Fruit fly (Drosophila melanogaster) whole organism, embryonic: ENCODE measurements around the gene Spc105R.

ENCODE experiments used
- Bdp1 ChIP-seq: fragments of 200-800 bp; sonication (Bioruptor generic); optimal IDR thresholded peaks from 3 replicates; lab custom pipeline; 2016; ENCODE audit warnings: missing biosample characterization, missing genetic modification characterization
- CG11398 ChIP-seq: fragments of 200-800 bp; sonication (Bioruptor generic); optimal IDR thresholded peaks from 2 replicates; lab custom pipeline; 2016; ENCODE audit warnings: missing biosample characterization, missing genetic modification characterization
- CG12219 ChIP-seq: fragments of 200-800 bp; sonication (Bioruptor generic); optimal IDR thresholded peaks from 3 replicates; lab custom pipeline; 2018; ENCODE audit warnings: missing biosample characterization, mild to moderate bottlenecking, missing genetic modification characterization
- CG13894 ChIP-seq: fragments of 200-800 bp; sonication (Bioruptor generic); optimal IDR thresholded peaks from 3 replicates; lab custom pipeline; 2018; ENCODE audit warnings: missing biosample characterization, mild to moderate bottlenecking, missing genetic modification characterization, moderate library complexity
- CG15073 ChIP-seq: fragments of 200-800 bp; sonication (Bioruptor generic); optimal IDR thresholded peaks from 2 replicates; lab custom pipeline; 2016; ENCODE audit warnings: missing biosample characterization, missing genetic modification characterization
- CG16815 ChIP-seq: fragments of 200-800 bp; sonication (Bioruptor generic); optimal IDR thresholded peaks from 3 replicates; lab custom pipeline; 2017; ENCODE audit warnings: missing biosample characterization, mild to moderate bottlenecking, missing genetic modification characterization
- CG18619 ChIP-seq: fragments of 200-800 bp; sonication (Bioruptor generic); optimal IDR thresholded peaks from 3 replicates; lab custom pipeline; 2017; ENCODE audit warnings: missing biosample characterization, mild to moderate bottlenecking, missing genetic modification characterization
- CG2120 ChIP-seq: fragments of 200-800 bp; sonication (Bioruptor generic); optimal IDR thresholded peaks from 3 replicates; lab custom pipeline; 2016; ENCODE audit warnings: missing biosample characterization, missing genetic modification characterization
- CG2712 ChIP-seq: fragments of 200-800 bp; optimal IDR thresholded peaks from 3 replicates; lab custom pipeline; 2019; ENCODE audit warnings: missing biosample characterization, mild to moderate bottlenecking, missing genetic modification characterization, moderate library complexity
- CG33557 ChIP-seq: fragments of 200-800 bp; sonication (Bioruptor generic); optimal IDR thresholded peaks from 2 replicates; lab custom pipeline; 2019; ENCODE audit warnings: missing biosample characterization, mild to moderate bottlenecking, missing genetic modification characterization, moderate library complexity
- CG42726 ChIP-seq: fragments of 200-800 bp; sonication (Bioruptor generic); IDR thresholded peaks from 2 replicates; pipeline ENCODE4 v1.3.6; 2022; ENCODE audit warnings: missing biosample characterization, missing genetic modification characterization; ENCODE audit not compliant: partially characterized antibody
- CG5180 ChIP-seq: fragments of 200-800 bp; sonication (Bioruptor generic); optimal IDR thresholded peaks from 3 replicates; lab custom pipeline; 2017; ENCODE audit warnings: missing biosample characterization, missing genetic modification characterization, mild to moderate bottlenecking, moderate library complexity, missing genetic modification reagents
- CG6765 ChIP-seq: fragments of 200-800 bp; sonication (Bioruptor generic); optimal IDR thresholded peaks from 3 replicates; lab custom pipeline; 2017; ENCODE audit warnings: missing biosample characterization, mild to moderate bottlenecking, missing genetic modification characterization
- CG6854 ChIP-seq: fragments of 200-800 bp; sonication (Bioruptor generic); optimal IDR thresholded peaks from 3 replicates; lab custom pipeline; 2017; ENCODE audit warnings: missing biosample characterization, mild to moderate bottlenecking, missing genetic modification characterization
- CG7786 ChIP-seq: fragments of 200-800 bp; sonication (Bioruptor generic); optimal IDR thresholded peaks from 2 replicates; lab custom pipeline; 2016; ENCODE audit warnings: missing biosample characterization, missing genetic modification characterization
- CG8359 ChIP-seq: fragments of 200-800 bp; sonication (Bioruptor generic); optimal IDR thresholded peaks from 2 replicates; lab custom pipeline; 2017; ENCODE audit warnings: missing biosample characterization, mild to moderate bottlenecking, missing genetic modification characterization, borderline replicate concordance
- CG8924 ChIP-seq: fragments of 200-800 bp; optimal IDR thresholded peaks from 3 replicates; lab custom pipeline; 2019; ENCODE audit warnings: missing biosample characterization, mild to moderate bottlenecking, missing genetic modification characterization, moderate library complexity
- CG9797 ChIP-seq: fragments of 200-800 bp; sonication (Bioruptor generic); optimal IDR thresholded peaks from 3 replicates; lab custom pipeline; 2018; ENCODE audit warnings: missing biosample characterization, mild to moderate bottlenecking, missing genetic modification characterization
- Dfd ChIP-seq, 2 experiments: fragments of >200 bp; optimal IDR thresholded peaks; 2 replicates each; lab custom pipeline; 2017; ENCODE audit warnings: missing biosample characterization in 2 of 2, missing genetic modification characterization in 2 of 2
- Dll ChIP-seq: fragments of 200-800 bp; sonication (Bioruptor generic); IDR thresholded peaks from 4 replicates; pipeline ENCODE4 v1.3.6; 2022; ENCODE audit warnings: missing biosample characterization, missing genetic modification characterization; ENCODE audit not compliant: partially characterized antibody
- Hey ChIP-seq: fragments of 200-800 bp; sonication (Bioruptor generic); optimal IDR thresholded peaks from 3 replicates; lab custom pipeline; 2018; ENCODE audit warnings: missing biosample characterization, mild to moderate bottlenecking, missing genetic modification characterization
- Hr39 ChIP-seq: fragments of >200 bp; optimal IDR thresholded peaks from 2 replicates; lab custom pipeline; 2017
- Mad ChIP-seq: fragments of 200-800 bp; sonication (Bioruptor generic); optimal IDR thresholded peaks from 2 replicates; lab custom pipeline; 2016; ENCODE audit warnings: missing biosample characterization, missing genetic modification characterization
- Nf-YA ChIP-seq: fragments of 200-800 bp; sonication (Bioruptor generic); IDR thresholded peaks from 2 replicates; pipeline ENCODE4 v1.3.6; 2022; ENCODE audit warnings: missing biosample characterization, missing genetic modification characterization
- PHDP ChIP-seq: fragments of 200-800 bp; sonication (Bioruptor generic); optimal IDR thresholded peaks from 3 replicates; lab custom pipeline; 2018; ENCODE audit warnings: missing biosample characterization, mild to moderate bottlenecking, missing genetic modification characterization, moderate library complexity
- Ravus ChIP-seq: fragments of 200-800 bp; sonication (Bioruptor generic); IDR thresholded peaks from 2 replicates; pipeline ENCODE4 v1.3.6; 2022; ENCODE audit warnings: missing biosample characterization, missing genetic modification characterization
- Sry-δ ChIP-seq: fragments of 200-800 bp; sonication (Bioruptor generic); optimal IDR thresholded peaks from 2 replicates; lab custom pipeline; 2016; ENCODE audit warnings: missing biosample characterization, missing genetic modification characterization
- ab ChIP-seq: fragments of 200-800 bp; sonication (Bioruptor generic); optimal IDR thresholded peaks from 2 replicates; lab custom pipeline; 2016; ENCODE audit warnings: missing biosample characterization, missing genetic modification characterization
- ap ChIP-seq: fragments of 200-800 bp; sonication (Bioruptor generic); IDR thresholded peaks from 2 replicates; pipeline ENCODE4 v1.3.6; 2022; ENCODE audit warnings: missing biosample characterization, missing genetic modification characterization
- chm ChIP-seq: fragments of 200-800 bp; sonication (Bioruptor generic); IDR thresholded peaks from 2 replicates; pipeline ENCODE4 v1.3.6; 2022; ENCODE audit warnings: missing biosample characterization, missing genetic modification characterization
- crc ChIP-seq: fragments of 200-800 bp; sonication (Bioruptor generic); optimal IDR thresholded peaks from 2 replicates; lab custom pipeline; 2016; ENCODE audit warnings: missing biosample characterization, missing genetic modification characterization
- dpn ChIP-seq, 2 experiments: fragments of 200-800 bp; sonication (Bioruptor generic); optimal IDR thresholded peaks; 3 replicates each; lab custom pipeline; 2016; ENCODE audit warnings: missing biosample characterization in 2 of 2, missing genetic modification characterization in 2 of 2
- exex ChIP-seq: fragments of 200-800 bp; sonication (Bioruptor generic); optimal IDR thresholded peaks from 4 replicates; lab custom pipeline; 2018; ENCODE audit warnings: missing biosample characterization, mild to moderate bottlenecking, missing genetic modification characterization, moderate library complexity
- fd96Cb ChIP-seq: fragments of 200-800 bp; sonication (Bioruptor generic); optimal IDR thresholded peaks from 2 replicates; lab custom pipeline; 2018; ENCODE audit warnings: missing biosample characterization, mild to moderate bottlenecking, missing genetic modification characterization, moderate library complexity
- gcm2 ChIP-seq: fragments of 200-800 bp; sonication (Bioruptor generic); optimal IDR thresholded peaks from 2 replicates; lab custom pipeline; 2016; ENCODE audit warnings: missing biosample characterization, missing genetic modification characterization
- hkb ChIP-seq, 2 experiments: fragments of 200-800 bp in 1 of 2; fragments of >200 bp in 1 of 2; sonication (Bioruptor generic) in 1 of 2; IDR thresholded peaks in 1 of 2; optimal IDR thresholded peaks in 1 of 2; 2 replicates each; pipeline versions ENCODE4 v1.3.6 to Lab custom; 2017 to 2022; ENCODE audit warnings: missing biosample characterization in 1 of 2, missing genetic modification characterization in 1 of 2
- klu ChIP-seq: fragments of 200-800 bp; sonication (Bioruptor generic); IDR thresholded peaks from 2 replicates; pipeline ENCODE4 v1.3.6; 2022; ENCODE audit warnings: missing biosample characterization, missing genetic modification characterization
- lilli ChIP-seq: fragments of 200-800 bp; sonication (Bioruptor generic); optimal IDR thresholded peaks from 3 replicates; lab custom pipeline; 2016; ENCODE audit warnings: missing biosample characterization, missing genetic modification characterization
- mld ChIP-seq: fragments of 200-800 bp; sonication (Bioruptor generic); IDR thresholded peaks from 3 replicates; pipeline ENCODE4 v1.3.6; 2022; ENCODE audit warnings: missing biosample characterization, missing genetic modification characterization; ENCODE audit not compliant: partially characterized antibody
- nerfin-2 ChIP-seq: fragments of 200-800 bp; sonication (Bioruptor generic); IDR thresholded peaks from 2 replicates; pipeline ENCODE4 v1.3.6; 2022; ENCODE audit warnings: missing biosample characterization, missing genetic modification characterization; ENCODE audit not compliant: partially characterized antibody
- pita ChIP-seq: fragments of 200-800 bp; sonication (Bioruptor generic); optimal IDR thresholded peaks from 2 replicates; lab custom pipeline; 2017; ENCODE audit warnings: missing biosample characterization, mild to moderate bottlenecking, missing genetic modification characterization
- pzg ChIP-seq: fragments of 200-800 bp; sonication (Bioruptor generic); optimal IDR thresholded peaks from 3 replicates; lab custom pipeline; 2018; ENCODE audit warnings: missing biosample characterization, mild to moderate bottlenecking, missing genetic modification characterization, moderate library complexity
- slou ChIP-seq: fragments of 200-800 bp; sonication (Bioruptor generic); optimal IDR thresholded peaks from 3 replicates; lab custom pipeline; 2016; ENCODE audit warnings: missing biosample characterization, missing genetic modification characterization
- sna ChIP-seq: fragments of 200-800 bp; sonication (Bioruptor generic); IDR thresholded peaks from 2 replicates; pipeline ENCODE4 v1.3.6; 2022; ENCODE audit warnings: missing biosample characterization, missing genetic modification characterization; ENCODE audit not compliant: partially characterized antibody
- stc ChIP-seq: fragments of 200-800 bp; sonication (Bioruptor generic); IDR thresholded peaks from 2 replicates; pipeline ENCODE4 v1.3.6; 2022; ENCODE audit warnings: missing biosample characterization, missing genetic modification characterization
- tll ChIP-seq, 2 experiments: fragments of 200-800 bp in 1 of 2; fragments of >200 bp in 1 of 2; sonication (Bioruptor generic) in 1 of 2; optimal IDR thresholded peaks; 2 replicates each; lab custom pipeline; 2017 to 2019; ENCODE audit warnings: missing biosample characterization in 2 of 2, missing genetic modification characterization in 2 of 2, mild to moderate bottlenecking in 1 of 2, moderate library complexity in 1 of 2
- toy ChIP-seq: fragments of 200-800 bp; sonication (Bioruptor generic); IDR thresholded peaks from 2 replicates; pipeline ENCODE4 v1.3.6; 2022; ENCODE audit warnings: missing biosample characterization, missing genetic modification characterization
- usp ChIP-seq: fragments of >200 bp; optimal IDR thresholded peaks from 2 replicates; lab custom pipeline; 2017; ENCODE audit warnings: missing biosample characterization, missing genetic modification characterization
- wek ChIP-seq: fragments of 200-800 bp; sonication (Bioruptor generic); optimal IDR thresholded peaks from 3 replicates; lab custom pipeline; 2018; ENCODE audit warnings: missing biosample characterization, mild to moderate bottlenecking, missing genetic modification characterization, moderate library complexity
- yki ChIP-seq: fragments of >200 bp; optimal IDR thresholded peaks from 3 replicates; lab custom pipeline; 2018

The Spc105R gene

DNA sequence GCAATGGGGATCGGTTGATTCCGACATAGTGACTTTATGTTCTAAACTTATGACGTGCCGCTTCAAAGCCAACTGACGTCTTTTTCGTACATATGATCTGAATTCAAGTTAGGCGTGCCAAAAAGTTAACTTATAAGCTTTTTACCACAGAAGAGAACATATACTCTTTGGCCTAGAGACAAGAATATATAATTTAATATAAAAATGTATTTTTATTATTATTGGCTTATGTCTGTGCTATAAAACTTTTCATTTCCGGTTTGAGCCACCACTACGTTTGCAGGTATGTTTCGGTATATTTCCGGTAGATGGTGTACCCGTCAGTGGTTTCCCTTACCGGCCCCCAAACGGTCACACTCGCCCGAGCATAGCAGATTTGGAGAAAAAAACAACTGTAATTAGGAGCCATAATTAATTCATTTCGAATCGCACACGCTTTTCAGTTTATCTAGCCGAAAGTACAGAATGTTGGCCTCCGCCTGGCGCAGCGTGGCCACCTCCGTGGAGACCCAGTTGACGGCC, 1.8 kb upstream of the Spc105R start, which contains the start of the genes CG3698 and tzn (continued):
- TF ChIP-seq wek (GFP tag; lab: Kevin White, UChicago) (peak; percentile 87), CG2120 (GFP tag; lab: Kevin White, UChicago) (peak; percentile 63), CG12219 (peak; percentile 88), CG33557 (GFP tag; lab: Kevin White, UChicago) (peak; percentile 88), Bdp1 (GFP tag; lab: Kevin White, UChicago) (peak; percentile 80), CG6765 (GFP tag; lab: Kevin White, UChicago) (peak; percentile 97), Hr39 (lab: Kevin White, UChicago) (no peak), CG9797 (GFP tag; lab: Kevin White, UChicago) (peak; percentile 91), Hey (tag; lab: Kevin White, UChicago) (peak; percentile 84), pita (GFP tag; lab: Kevin White, UChicago) (peak; percentile 85), ap (GFP tag; lab: Robert Waterston, UW) (peak; percentile 91), CG7786 (GFP tag; lab: Kevin White, UChicago) (peak; percentile 62), gcm2 (GFP tag; lab: Kevin White, UChicago) (peak; percentile 58), Nf-YA (GFP tag; lab: Robert Waterston, UW) (peak; percentile 89), fd96Cb (peak; percentile 79), dpn (GFP tag; optimal IDR thresholded peaks at IDR 0.05; lab: Kevin White, UChicago) (peak; percentile 78 to 93), slou (GFP tag; lab: Kevin White, UChicago) (peak; percentile 89), chm (GFP tag; lab: Robert Waterston, UW) (peak; percentile 97), CG5180 (GFP tag; lab: Kevin White, UChicago) (no peak), exex (tag; lab: Kevin White, UChicago) (peak; percentile 84), CG8359 (GFP tag; lab: Kevin White, UChicago) (peak; percentile 90), lilli (peak; percentile 77), mld (GFP tag; lab: Robert Waterston, UW) (no peak), crc (GFP tag; lab: Kevin White, UChicago) (peak; percentile 45), CG16815 (peak; percentile 87), tll (GFP tag; optimal IDR thresholded peaks at IDR 0.05; lab: Kevin White, UChicago) (peak in 1 of 2 experiments; percentile 61), yki (lab: Kevin White, UChicago) (no peak), Sry-δ (GFP tag; lab: Kevin White, UChicago) (peak; percentile 58), CG2712 (tag; lab: Kevin White, UChicago) (peak; percentile 91), toy (GFP tag; lab: Robert Waterston, UW) (peak; percentile 85), usp (GFP tag; lab: Kevin White, UChicago) (no peak), Ravus (GFP tag; lab: Robert Waterston, UW) (peak; percentile 75), sna (GFP tag; lab: Robert Waterston, UW) (no peak), klu (GFP tag; lab: Robert Waterston, UW) (peak; percentile 80), Dll (GFP tag; lab: Robert Waterston, UW) (no peak), Mad (GFP tag; lab: Kevin White, UChicago) (peak; percentile 92), CG11398 (peak; percentile 84), CG42726 (0 out of 2 replicates have a peak, but pooled peaks have one; percentile 7), CG6854 (GFP tag; lab: Kevin White, UChicago) (peak; percentile 88), CG8924 (tag; lab: Kevin White, UChicago) (peak; percentile 78), Dfd (GFP tag; optimal IDR thresholded peaks at IDR 0.05; lab: Kevin White, UChicago) (no peak), PHDP (peak; percentile 91), nerfin-2 (GFP tag; lab: Robert Waterston, UW) (no peak), ab (no peak), CG13894 (no peak), CG18619 (GFP tag; lab: Kevin White, UChicago) (peak; percentile 96), CG15073 (GFP tag; lab: Kevin White, UChicago) (peak; percentile 52), pzg (GFP tag; lab: Kevin White, UChicago) (peak; percentile 81), stc (peak; percentile 91), hkb (optimal IDR thresholded peaks at IDR 0.05; lab: Kevin White, UChicago) (no peak), hkb (GFP tag; IDR thresholded peaks at IDR 0.05; lab: Robert Waterston, UW) (peak; percentile 93)
